Worm (Caenorhabditis elegans) whole organism, L4 larva: ENCODE data around the gene alh-4.

Experiments used
- D1046.2 ChIP-seq: fragments of 200-800 bp; sonication (Bioruptor generic); IDR thresholded peaks from 2 replicates; pipeline ENCODE4 v1.3.6; 2022; ENCODE audit warnings: missing genetic modification characterization, missing compliant biosample characterization
- F26F4.8 ChIP-seq: fragments of 200-800 bp; sonication (Bioruptor generic); conservative IDR thresholded peaks from 2 replicates; pipeline ENCODE4 v1.3.6; 2022; ENCODE audit warnings: missing genetic modification characterization, missing compliant biosample characterization
- R02D3.7 ChIP-seq: fragments of 150-350 bp; sonication (generic microtip); optimal IDR thresholded peaks from 3 replicates; lab custom pipeline; 2014; ENCODE audit warnings: missing biosample characterization, missing genetic modification characterization
- Y5F2A.4 ChIP-seq: fragments of 200-800 bp; sonication (Bioruptor generic); optimal IDR thresholded peaks from 2 replicates; lab custom pipeline; 2018; ENCODE audit warnings: mild to moderate bottlenecking, missing genetic modification characterization, missing compliant biosample characterization
- attf-4 ChIP-seq: sonication (generic microtip); optimal IDR thresholded peaks from 3 replicates; lab custom pipeline; 2017; ENCODE audit warnings: missing biosample characterization, missing genetic modification characterization
- ceh-32 ChIP-seq: sonication (generic microtip); optimal IDR thresholded peaks from 2 replicates; lab custom pipeline; 2016; ENCODE audit warnings: mild to moderate bottlenecking, missing genetic modification characterization, missing compliant biosample characterization; ENCODE audit not compliant: poor library complexity
- ceh-44 ChIP-seq: fragments of 200-800 bp; sonication (Bioruptor generic); IDR thresholded peaks from 2 replicates; pipeline ENCODE4 v1.3.6; 2022; ENCODE audit warnings: missing genetic modification reagents, missing genetic modification characterization, missing compliant biosample characterization
- ceh-62 ChIP-seq: sonication (generic microtip); optimal IDR thresholded peaks from 2 replicates; lab custom pipeline; 2017; ENCODE audit warnings: missing biosample characterization, missing genetic modification characterization
- ctbp-1 ChIP-seq: fragments of 200-800 bp; sonication (Bioruptor generic); IDR thresholded peaks from 2 replicates; pipeline ENCODE4 v1.3.6; 2022; ENCODE audit warnings: missing genetic modification reagents, missing genetic modification characterization, missing compliant biosample characterization
- daf-16 ChIP-seq, 3 experiments: sonication (generic microtip); optimal IDR thresholded peaks; 2 replicates each; lab custom pipeline; 2016 to 2017; ENCODE audit warnings: missing genetic modification characterization in 3 of 3, missing genetic modification reagents in 3 of 3, mild to moderate bottlenecking in 2 of 3, missing compliant biosample characterization in 2 of 3, missing biosample characterization in 1 of 3, moderate library complexity in 1 of 3
- daf-19 ChIP-seq: fragments of 200-800 bp; sonication (Bioruptor generic); conservative IDR thresholded peaks from 2 replicates; pipeline ENCODE4 v1.3.6; 2022; ENCODE audit warnings: missing genetic modification characterization, missing compliant biosample characterization
- dmd-6 ChIP-seq: fragments of 200-800 bp; sonication (Bioruptor generic); IDR thresholded peaks from 2 replicates; pipeline ENCODE4 v1.3.6; 2022; ENCODE audit warnings: missing genetic modification reagents, missing genetic modification characterization, missing compliant biosample characterization
- dmd-9 ChIP-seq: fragments of 200-800 bp; sonication (Bioruptor generic); IDR thresholded peaks from 2 replicates; pipeline ENCODE4 v1.3.6; 2022; ENCODE audit warnings: missing genetic modification reagents, missing genetic modification characterization, missing compliant biosample characterization
- dpl-1 ChIP-seq: fragments of 150-350 bp; optimal IDR thresholded peaks from 2 replicates; lab custom pipeline; 2014; ENCODE audit warnings: missing biosample characterization, missing genetic modification reagents, missing genetic modification characterization
- dve-1 ChIP-seq: sonication (generic microtip); optimal IDR thresholded peaks from 2 replicates; lab custom pipeline; 2017; ENCODE audit warnings: antibody characterized with exemption, mild to moderate bottlenecking, missing genetic modification characterization, missing compliant biosample characterization; ENCODE audit not compliant: insufficient read depth
- egl-27 ChIP-seq: sonication (generic microtip); optimal IDR thresholded peaks from 3 replicates; lab custom pipeline; 2017; ENCODE audit warnings: missing biosample characterization, missing genetic modification reagents, missing genetic modification characterization
- fos-1 ChIP-seq: fragments of 150-350 bp; optimal IDR thresholded peaks from 2 replicates; lab custom pipeline; 2014; ENCODE audit warnings: missing biosample characterization, missing genetic modification characterization
- hlh-11 ChIP-seq: fragments of 200-800 bp; sonication (Bioruptor generic); optimal IDR thresholded peaks from 2 replicates; lab custom pipeline; 2018; ENCODE audit warnings: mild to moderate bottlenecking, missing genetic modification characterization, missing compliant biosample characterization
- hmg-1.1 ChIP-seq: fragments of 200-800 bp; sonication (Bioruptor generic); IDR thresholded peaks from 2 replicates; pipeline ENCODE4 v1.3.6; 2022; ENCODE audit warnings: missing genetic modification reagents, missing genetic modification characterization, missing compliant biosample characterization
- lin-1 ChIP-seq: fragments of 200-800 bp; sonication (Bioruptor generic); IDR thresholded peaks from 2 replicates; pipeline ENCODE4 v1.3.6; 2022; ENCODE audit warnings: missing genetic modification reagents, missing genetic modification characterization, missing compliant biosample characterization
- lin-39 ChIP-seq: fragments of 150-350 bp; optimal IDR thresholded peaks from 2 replicates; lab custom pipeline; 2014; ENCODE audit warnings: missing biosample characterization, missing genetic modification reagents, missing genetic modification characterization
- mes-2 ChIP-seq: sonication (generic microtip); optimal IDR thresholded peaks from 2 replicates; lab custom pipeline; 2016; ENCODE audit warnings: missing genotype, mild to moderate bottlenecking, missing genetic modification characterization, missing compliant biosample characterization; ENCODE audit not compliant: poor library complexity, severe bottlenecking
- mxl-2 ChIP-seq: fragments of 200-800 bp; sonication (Bioruptor generic); conservative IDR thresholded peaks from 2 replicates; pipeline ENCODE4 v1.3.6; 2022; ENCODE audit warnings: missing genetic modification reagents, missing genetic modification characterization, missing compliant biosample characterization
- nhr-102 ChIP-seq: sonication (generic microtip); optimal IDR thresholded peaks from 2 replicates; lab custom pipeline; 2016; ENCODE audit warnings: mild to moderate bottlenecking, missing genetic modification characterization, moderate library complexity, missing compliant biosample characterization
- nhr-28 ChIP-seq: fragments of 150-350 bp; optimal IDR thresholded peaks from 2 replicates; lab custom pipeline; 2014; ENCODE audit warnings: missing biosample characterization, missing genetic modification characterization
- nhr-41 ChIP-seq: fragments of 200-800 bp; sonication (Bioruptor generic); IDR thresholded peaks from 2 replicates; pipeline ENCODE4 v1.3.6; 2022; ENCODE audit warnings: missing genetic modification reagents, missing genetic modification characterization, missing compliant biosample characterization
- nhr-76 ChIP-seq: fragments of 150-350 bp; optimal IDR thresholded peaks from 2 replicates; lab custom pipeline; 2014; ENCODE audit warnings: missing biosample characterization, missing genetic modification characterization
- nhr-77 ChIP-seq: fragments of 150-350 bp; optimal IDR thresholded peaks from 2 replicates; lab custom pipeline; 2014; ENCODE audit warnings: missing biosample characterization, missing genetic modification characterization
- pha-4 ChIP-seq, 2 experiments: fragments of 150-350 bp in 1 of 2; fragments of 200-800 bp in 1 of 2; sonication (Bioruptor generic) in 1 of 2; IDR thresholded peaks in 1 of 2; optimal IDR thresholded peaks in 1 of 2; 2 replicates each; pipeline versions ENCODE4 v1.3.6 to Lab custom; 2014 to 2022; ENCODE audit warnings: missing genetic modification characterization in 2 of 2, missing genetic modification reagents in 2 of 2, missing biosample characterization in 1 of 2, missing compliant biosample characterization in 1 of 2
- php-3 ChIP-seq: fragments of 200-800 bp; sonication (Bioruptor generic); IDR thresholded peaks from 2 replicates; pipeline ENCODE4 v1.3.6; 2022; ENCODE audit warnings: missing genetic modification reagents, missing genetic modification characterization, missing compliant biosample characterization
- pqm-1 ChIP-seq: sonication (generic microtip); optimal IDR thresholded peaks from 2 replicates; lab custom pipeline; 2017; ENCODE audit warnings: missing biosample characterization, missing genetic modification characterization
- rbr-2 ChIP-seq: sonication (generic microtip); optimal IDR thresholded peaks from 2 replicates; lab custom pipeline; 2016; ENCODE audit warnings: missing genotype, missing genetic modification characterization, missing compliant biosample characterization
- snpc-4 ChIP-seq: fragments of 150-350 bp; optimal IDR thresholded peaks from 2 replicates; lab custom pipeline; 2014; ENCODE audit warnings: missing biosample characterization, missing genetic modification characterization
- tra-1 ChIP-seq: fragments of 200-800 bp; sonication (Bioruptor generic); IDR thresholded peaks from 2 replicates; pipeline ENCODE4 v1.3.6; 2022; ENCODE audit warnings: missing genetic modification reagents, missing genetic modification characterization, missing compliant biosample characterization
- vab-7 ChIP-seq: fragments of 200-800 bp; sonication (Bioruptor generic); IDR thresholded peaks from 2 replicates; pipeline ENCODE4 v1.3.6; 2022; ENCODE audit warnings: missing genetic modification reagents, missing genetic modification characterization, missing compliant biosample characterization
- ztf-11 ChIP-seq: fragments of 150-350 bp; optimal IDR thresholded peaks from 2 replicates; lab custom pipeline; 2014; ENCODE audit warnings: missing biosample characterization, missing genetic modification characterization

alh-4 gene

DNA sequence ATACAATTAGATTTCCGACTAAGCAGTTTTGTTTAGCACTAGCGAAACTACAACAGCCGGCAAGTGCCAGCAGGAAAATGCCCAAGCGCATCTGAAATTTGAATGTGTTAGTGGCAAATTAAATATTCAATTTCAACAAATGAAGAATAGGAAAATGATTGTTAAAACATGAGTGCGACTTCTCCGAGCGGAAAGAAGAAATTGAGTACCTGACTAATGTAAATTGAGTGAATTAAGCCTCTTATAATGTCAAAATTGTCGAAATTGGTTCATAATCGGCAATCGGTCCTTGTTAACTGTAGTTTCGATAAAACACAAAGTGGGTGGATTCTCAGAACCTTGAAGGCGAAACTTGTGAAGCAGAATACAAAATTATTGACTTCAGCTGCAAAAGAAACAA lies 29.9 kb downstream of the alh-4 start, which contains the start of gene gfi-1:
gfi-1 (minus strand) TSS at position 101 of the 400 bp plus-strand sequence.
- TF ChIP-seq vab-7 (GFP tag; lab: Robert Waterston, UW) (no peak), attf-4 (tag; lab: Kevin White, UChicago) (no peak)

DNA sequence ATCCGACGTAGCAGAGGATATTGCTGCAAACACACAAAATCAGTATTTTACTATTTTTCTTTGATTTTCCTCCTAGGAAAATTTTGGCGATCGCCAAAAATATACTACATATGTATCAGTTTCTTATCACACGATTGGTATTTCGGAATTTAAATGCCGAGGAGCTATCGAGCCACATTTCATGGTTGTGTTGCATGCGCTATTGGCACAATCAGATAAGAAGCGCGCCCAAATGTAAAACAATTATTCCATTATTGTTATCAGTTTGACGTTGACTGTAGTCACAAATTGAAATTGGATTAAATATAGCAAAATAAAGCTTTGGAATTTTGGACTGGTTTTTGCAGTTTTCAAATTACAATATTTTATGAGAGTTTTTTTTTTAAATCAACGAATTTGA lies 30.8 kb downstream of the alh-4 start:
- TF ChIP-seq php-3 (peak; percentile 72), pqm-1 (tag; lab: Kevin White, UChicago) (peak; percentile 78), ztf-11 (no peak), hlh-11 (peak; percentile 70), daf-16 (GFP tag; optimal IDR thresholded peaks at IDR 0.05; lab: Kevin White, UChicago) (no peak), daf-16 (tag; optimal IDR thresholded peaks at IDR 0.05; lab: Kevin White, UChicago) (peak; percentile 77), lin-1 (GFP tag; lab: Robert Waterston, UW) (no peak), egl-27 (no peak), R02D3.7 (no peak), tra-1 (GFP tag; lab: Robert Waterston, UW) (peak; percentile 50; the same call in 1 of the 2 replicates), nhr-76 (tag; lab: Kevin White, UChicago) (no peak), dpl-1 (GFP tag; lab: Kevin White, UChicago) (no peak), nhr-102 (tag; lab: Kevin White, UChicago) (peak; percentile 18), nhr-77 (peak; percentile 17), dmd-6 (GFP tag; lab: Robert Waterston, UW) (peak; percentile 80), mes-2 (no peak), dve-1 (tag; lab: Kevin White, UChicago) (peak; percentile 80), F26F4.8 (GFP tag; lab: Robert Waterston, UW) (no peak), nhr-28 (tag; lab: Kevin White, UChicago) (peak; percentile 92)
- TF ChIP-seq, all 104 proteins: peak for 10

DNA sequence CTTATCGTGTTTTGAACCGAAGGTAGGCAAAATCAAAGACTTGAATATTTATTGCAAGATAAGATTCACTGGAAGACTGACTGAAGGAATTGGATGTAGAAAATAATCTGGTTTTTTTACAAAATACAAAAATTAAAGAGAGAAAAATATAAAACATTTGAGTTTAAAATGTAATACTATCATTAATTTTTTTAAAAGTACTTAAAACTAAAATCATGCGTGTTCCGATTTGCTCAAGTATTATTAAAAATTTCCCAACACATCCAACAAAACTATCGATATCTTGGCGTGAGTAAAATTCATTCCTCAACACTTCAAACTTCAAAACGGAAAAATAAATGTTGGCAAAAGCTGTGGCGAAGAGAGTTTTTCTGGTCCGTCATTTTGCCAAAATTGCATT lies 39.6 kb downstream of the alh-4 start, which contains the start of gene F57F4.1:
F57F4.1 (plus strand) TSS at position 301 of the 400 bp plus-strand sequence.
- TF ChIP-seq ctbp-1 (GFP tag; lab: Robert Waterston, UW) (no peak), rbr-2 (tag; lab: Kevin White, UChicago) (no peak), daf-16 (GFP tag; optimal IDR thresholded peaks at IDR 0.05; lab: Kevin White, UChicago) (no peak), daf-16 (tag; optimal IDR thresholded peaks at IDR 0.05; lab: Kevin White, UChicago) (no peak), ceh-44 (GFP tag; lab: Robert Waterston, UW) (no peak), Y5F2A.4 (GFP tag; lab: Kevin White, UChicago) (no peak), ceh-62 (tag; lab: Kevin White, UChicago) (no peak), hmg-1.1 (no peak), F26F4.8 (GFP tag; lab: Robert Waterston, UW) (no peak), dmd-9 (no peak), nhr-41 (GFP tag; lab: Robert Waterston, UW) (no peak), daf-19 (GFP tag; lab: Robert Waterston, UW) (no peak), snpc-4 (tag; lab: Kevin White, UChicago) (no peak), pha-4 (GFP tag; IDR thresholded peaks at IDR 0.05; lab: Robert Waterston, UW) (no peak), pha-4 (tag; optimal IDR thresholded peaks at IDR 0.05; lab: Kevin White, UChicago) (no peak), D1046.2 (GFP tag; lab: Robert Waterston, UW) (no peak), mxl-2 (GFP tag; lab: Robert Waterston, UW) (no peak), lin-39 (no peak), fos-1 (tag; lab: Kevin White, UChicago) (no peak), ceh-32 (tag; lab: Kevin White, UChicago) (no peak)
